Fruit fly (Drosophila melanogaster) whole organism, embryonic: ENCODE measurements around the gene Polr3A.

Experiments
- CG10267 ChIP-seq: fragments of 200-800 bp; sonication (Bioruptor generic); optimal IDR thresholded peaks from 2 replicates; lab custom pipeline; 2018; ENCODE audit warnings: missing biosample characterization, mild to moderate bottlenecking, missing genetic modification characterization, moderate library complexity
- CG11398 ChIP-seq: fragments of 200-800 bp; sonication (Bioruptor generic); optimal IDR thresholded peaks from 2 replicates; lab custom pipeline; 2016; ENCODE audit warnings: missing biosample characterization, missing genetic modification characterization
- CG11560 ChIP-seq: fragments of 200-800 bp; sonication (Bioruptor generic); IDR thresholded peaks from 3 replicates; pipeline ENCODE4 v1.3.6; 2022; ENCODE audit warnings: missing biosample characterization, missing genetic modification characterization
- CG12155 ChIP-seq: fragments of 200-800 bp; sonication (Bioruptor generic); optimal IDR thresholded peaks from 3 replicates; lab custom pipeline; 2016; ENCODE audit warnings: missing biosample characterization, missing genetic modification characterization
- CG13775 ChIP-seq: fragments of 200-800 bp; sonication (Bioruptor generic); optimal IDR thresholded peaks from 3 replicates; lab custom pipeline; 2017; ENCODE audit warnings: missing biosample characterization, mild to moderate bottlenecking, missing genetic modification characterization
- CG15073 ChIP-seq: fragments of 200-800 bp; sonication (Bioruptor generic); optimal IDR thresholded peaks from 2 replicates; lab custom pipeline; 2016; ENCODE audit warnings: missing biosample characterization, missing genetic modification characterization
- CG15269 ChIP-seq: fragments of 200-800 bp; sonication (Bioruptor generic); optimal IDR thresholded peaks from 2 replicates; lab custom pipeline; 2018; ENCODE audit warnings: missing biosample characterization, mild to moderate bottlenecking, missing genetic modification characterization, moderate library complexity
- CG1529 ChIP-seq: fragments of 200-800 bp; sonication (Bioruptor generic); optimal IDR thresholded peaks from 3 replicates; lab custom pipeline; 2018; ENCODE audit warnings: missing biosample characterization, missing genetic modification characterization
- CG1602 ChIP-seq: fragments of 200-800 bp; sonication (Bioruptor generic); optimal IDR thresholded peaks from 3 replicates; lab custom pipeline; 2016; ENCODE audit warnings: missing biosample characterization, missing genetic modification characterization
- CG16779 ChIP-seq: fragments of 200-800 bp; sonication (Bioruptor generic); IDR thresholded peaks from 2 replicates; pipeline ENCODE4 v1.3.6; 2022; ENCODE audit warnings: missing biosample characterization, missing genetic modification characterization
- CG32767 ChIP-seq: fragments of 200-800 bp; sonication (Bioruptor generic); IDR thresholded peaks from 2 replicates; pipeline ENCODE4 v1.3.6; 2022; ENCODE audit warnings: missing biosample characterization, missing genetic modification characterization
- CG3281 ChIP-seq: fragments of 200-800 bp; sonication (Bioruptor generic); optimal IDR thresholded peaks from 3 replicates; lab custom pipeline; 2017; ENCODE audit warnings: missing biosample characterization, mild to moderate bottlenecking, missing genetic modification characterization
- CG3838 ChIP-seq: fragments of 200-800 bp; sonication (Bioruptor generic); optimal IDR thresholded peaks from 3 replicates; lab custom pipeline; 2016; ENCODE audit warnings: missing biosample characterization, missing genetic modification characterization
- CG4360 ChIP-seq: fragments of 200-800 bp; sonication (Bioruptor generic); IDR thresholded peaks from 2 replicates; pipeline ENCODE4 v1.3.6; 2022; ENCODE audit warnings: missing biosample characterization, missing genetic modification characterization
- CG43689 ChIP-seq: fragments of 200-800 bp; sonication (Bioruptor generic); IDR thresholded peaks from 2 replicates; pipeline ENCODE4 v1.3.6; 2022; ENCODE audit warnings: missing biosample characterization, missing genetic modification characterization
- CG4424 ChIP-seq: fragments of 200-800 bp; sonication (Bioruptor generic); optimal IDR thresholded peaks from 3 replicates; lab custom pipeline; 2016; ENCODE audit warnings: missing biosample characterization, missing genetic modification characterization
- Dip2 ChIP-seq: fragments of 200-800 bp; sonication (Bioruptor generic); IDR thresholded peaks from 2 replicates; pipeline ENCODE4 v1.3.6; 2022; ENCODE audit warnings: missing biosample characterization, missing genetic modification characterization
- E2f2 ChIP-seq: fragments of 200-800 bp; sonication (Bioruptor generic); IDR thresholded peaks from 2 replicates; pipeline ENCODE4 v1.3.6; 2022; ENCODE audit warnings: missing biosample characterization, missing genetic modification characterization
- H2.0 ChIP-seq: fragments of 200-800 bp; sonication (Bioruptor generic); IDR thresholded peaks from 2 replicates; pipeline ENCODE4 v1.3.6; 2022; ENCODE audit warnings: missing biosample characterization, missing genetic modification characterization
- Hey ChIP-seq: fragments of 200-800 bp; sonication (Bioruptor generic); optimal IDR thresholded peaks from 3 replicates; lab custom pipeline; 2018; ENCODE audit warnings: missing biosample characterization, mild to moderate bottlenecking, missing genetic modification characterization
- Lim3 ChIP-seq: fragments of 200-800 bp; sonication (Bioruptor generic); IDR thresholded peaks from 2 replicates; pipeline ENCODE4 v1.3.6; 2022; ENCODE audit warnings: missing biosample characterization, missing genetic modification characterization
- Mad ChIP-seq: fragments of 200-800 bp; sonication (Bioruptor generic); optimal IDR thresholded peaks from 2 replicates; lab custom pipeline; 2016; ENCODE audit warnings: missing biosample characterization, missing genetic modification characterization
- Nf-YA ChIP-seq: fragments of 200-800 bp; sonication (Bioruptor generic); IDR thresholded peaks from 2 replicates; pipeline ENCODE4 v1.3.6; 2022; ENCODE audit warnings: missing biosample characterization, missing genetic modification characterization
- PHDP ChIP-seq: fragments of 200-800 bp; sonication (Bioruptor generic); optimal IDR thresholded peaks from 3 replicates; lab custom pipeline; 2018; ENCODE audit warnings: missing biosample characterization, mild to moderate bottlenecking, missing genetic modification characterization, moderate library complexity
- Side ChIP-seq: fragments of 200-800 bp; sonication (Bioruptor generic); optimal IDR thresholded peaks from 2 replicates; lab custom pipeline; 2016; ENCODE audit warnings: missing biosample characterization, missing genetic modification characterization
- Sry-δ ChIP-seq: fragments of 200-800 bp; sonication (Bioruptor generic); optimal IDR thresholded peaks from 2 replicates; lab custom pipeline; 2016; ENCODE audit warnings: missing biosample characterization, missing genetic modification characterization
- Tbp ChIP-seq: fragments of >200 bp; optimal IDR thresholded peaks from 2 replicates; lab custom pipeline; 2018; ENCODE audit warnings: missing biosample characterization, missing genetic modification characterization
- Vsx1 ChIP-seq: fragments of 200-800 bp; sonication (Bioruptor generic); optimal IDR thresholded peaks from 2 replicates; lab custom pipeline; 2017; ENCODE audit warnings: missing biosample characterization, mild to moderate bottlenecking, missing genetic modification characterization, missing genetic modification reagents
- ase ChIP-seq: fragments of 200-800 bp; sonication (Bioruptor generic); IDR thresholded peaks from 3 replicates; pipeline ENCODE4 v1.3.6; 2022; ENCODE audit warnings: missing biosample characterization, missing genetic modification characterization
- br ChIP-seq: fragments of >200 bp; optimal IDR thresholded peaks from 2 replicates; lab custom pipeline; 2017
- cato ChIP-seq: fragments of 200-800 bp; sonication (Bioruptor generic); optimal IDR thresholded peaks from 2 replicates; lab custom pipeline; 2016; ENCODE audit warnings: missing biosample characterization, missing genetic modification characterization, borderline replicate concordance
- da ChIP-seq: fragments of 200-800 bp; sonication (Bioruptor generic); optimal IDR thresholded peaks from 2 replicates; lab custom pipeline; 2016; ENCODE audit warnings: missing biosample characterization, missing genetic modification characterization
- dan ChIP-seq: fragments of 200-800 bp; sonication (Bioruptor generic); IDR thresholded peaks from 2 replicates; pipeline ENCODE4 v1.3.6; 2022; ENCODE audit warnings: missing biosample characterization, missing genetic modification characterization
- dimm ChIP-seq: fragments of 200-800 bp; sonication (Bioruptor generic); IDR thresholded peaks from 2 replicates; pipeline ENCODE4 v1.3.6; 2022; ENCODE audit warnings: missing biosample characterization, missing genetic modification characterization
- emc ChIP-seq: fragments of 200-800 bp; sonication (Bioruptor generic); optimal IDR thresholded peaks from 2 replicates; lab custom pipeline; 2016; ENCODE audit warnings: missing biosample characterization, missing genetic modification characterization
- esg ChIP-seq: fragments of 200-800 bp; sonication (Bioruptor generic); conservative IDR thresholded peaks from 2 replicates; pipeline ENCODE4 v1.3.6; 2022; ENCODE audit warnings: missing biosample characterization, missing genetic modification characterization
- gcm2 ChIP-seq: fragments of 200-800 bp; sonication (Bioruptor generic); optimal IDR thresholded peaks from 2 replicates; lab custom pipeline; 2016; ENCODE audit warnings: missing biosample characterization, missing genetic modification characterization
- hth ChIP-seq: fragments of >200 bp; optimal IDR thresholded peaks from 2 replicates; lab custom pipeline; 2017; ENCODE audit warnings: inconsistent platforms
- insv ChIP-seq, 2 experiments: fragments of 200-800 bp; sonication (Bioruptor generic); optimal IDR thresholded peaks; 3 replicates each; lab custom pipeline; 2016 to 2018; ENCODE audit warnings: missing biosample characterization in 2 of 2, missing genetic modification characterization in 2 of 2
- knrl ChIP-seq: fragments of 200-800 bp; sonication (Bioruptor generic); IDR thresholded peaks from 3 replicates; pipeline ENCODE4 v1.3.6; 2022; ENCODE audit warnings: missing biosample characterization, missing genetic modification characterization; ENCODE audit not compliant: partially characterized antibody
- lab ChIP-seq: fragments of 200-800 bp; sonication (Bioruptor generic); optimal IDR thresholded peaks from 3 replicates; lab custom pipeline; 2017; ENCODE audit warnings: missing biosample characterization, missing genetic modification characterization, mild to moderate bottlenecking, moderate library complexity, missing genetic modification reagents
- lola ChIP-seq, 3 experiments: fragments of >200 bp in 2 of 3; fragments of 200-800 bp in 1 of 3; sonication (Bioruptor generic) in 1 of 3; optimal IDR thresholded peaks; 2 replicates each; lab custom pipeline; 2017 to 2019; ENCODE audit warnings: missing biosample characterization in 3 of 3, missing genetic modification characterization in 3 of 3, mild to moderate bottlenecking in 1 of 3, moderate library complexity in 1 of 3
- peb ChIP-seq: fragments of 200-800 bp; sonication (Bioruptor generic); IDR thresholded peaks from 2 replicates; pipeline ENCODE4 v1.3.6; 2022; ENCODE audit warnings: missing biosample characterization, missing genetic modification characterization
- prd ChIP-seq, 3 experiments: fragments of >200 bp in 2 of 3; fragments of 200-800 bp in 1 of 3; sonication (Bioruptor generic) in 1 of 3; optimal IDR thresholded peaks in 2 of 3; IDR thresholded peaks in 1 of 3; 2 replicates in 2 of 3; 3 replicates in 1 of 3; pipeline versions ENCODE4 v1.3.6 to Lab custom; 2017 to 2022; ENCODE audit warnings: missing biosample characterization in 1 of 3, missing genetic modification characterization in 1 of 3
- pzg ChIP-seq: fragments of 200-800 bp; sonication (Bioruptor generic); optimal IDR thresholded peaks from 3 replicates; lab custom pipeline; 2018; ENCODE audit warnings: missing biosample characterization, mild to moderate bottlenecking, missing genetic modification characterization, moderate library complexity
- row ChIP-seq: fragments of 200-800 bp; sonication (Bioruptor generic); IDR thresholded peaks from 3 replicates; pipeline ENCODE4 v1.3.6; 2022; ENCODE audit warnings: missing biosample characterization, missing genetic modification characterization
- sens-2 ChIP-seq: fragments of 200-800 bp; sonication (Bioruptor generic); IDR thresholded peaks from 2 replicates; pipeline ENCODE4 v1.3.6; 2022; ENCODE audit warnings: missing biosample characterization, missing genetic modification characterization
- slou ChIP-seq: fragments of 200-800 bp; sonication (Bioruptor generic); optimal IDR thresholded peaks from 3 replicates; lab custom pipeline; 2016; ENCODE audit warnings: missing biosample characterization, missing genetic modification characterization
- toy ChIP-seq: fragments of 200-800 bp; sonication (Bioruptor generic); IDR thresholded peaks from 2 replicates; pipeline ENCODE4 v1.3.6; 2022; ENCODE audit warnings: missing biosample characterization, missing genetic modification characterization
- vfl ChIP-seq: fragments of 200-800 bp; sonication (Bioruptor generic); optimal IDR thresholded peaks from 2 replicates; lab custom pipeline; 2016; ENCODE audit warnings: missing biosample characterization, missing genetic modification characterization
- wek ChIP-seq: fragments of 200-800 bp; sonication (Bioruptor generic); optimal IDR thresholded peaks from 3 replicates; lab custom pipeline; 2018; ENCODE audit warnings: missing biosample characterization, mild to moderate bottlenecking, missing genetic modification characterization, moderate library complexity

Gene Polr3A

dm6 chrX:15802880-15803650 lies 40.3 kb downstream of the Polr3A start (continued):
- TF ChIP-seq cato (GFP tag; lab: Kevin White, UChicago) (no peak), toy (GFP tag; lab: Robert Waterston, UW) (no peak), Mad (GFP tag; lab: Kevin White, UChicago) (no peak), CG16779 (GFP tag; lab: Robert Waterston, UW) (no peak), esg (GFP tag; lab: Robert Waterston, UW) (no peak), Lim3 (no peak), E2f2 (GFP tag; lab: Robert Waterston, UW) (no peak), wek (GFP tag; lab: Kevin White, UChicago) (no peak), Hey (tag; lab: Kevin White, UChicago) (no peak), Tbp (GFP tag; lab: Kevin White, UChicago) (no peak), vfl (GFP tag; lab: Kevin White, UChicago) (no peak), emc (GFP tag; lab: Kevin White, UChicago) (no peak), Side (GFP tag; lab: Kevin White, UChicago) (no peak), hth (no peak), CG4424 (GFP tag; lab: Kevin White, UChicago) (no peak), lab (GFP tag; lab: Kevin White, UChicago) (peak; percentile 10), ase (no peak), CG11560 (tag; lab: Robert Waterston, UW) (no peak), PHDP (peak; percentile 7), br (lab: Kevin White, UChicago) (no peak), Vsx1 (GFP tag; lab: Kevin White, UChicago) (no peak), CG3838 (GFP tag; lab: Kevin White, UChicago) (no peak), prd (optimal IDR thresholded peaks at IDR 0.05; lab: Kevin White, UChicago) (no peak), prd (GFP tag; IDR thresholded peaks at IDR 0.05; lab: Robert Waterston, UW) (no peak), CG12155 (no peak), CG1602 (no peak), slou (GFP tag; lab: Kevin White, UChicago) (no peak), row (GFP tag; lab: Robert Waterston, UW) (peak; percentile 66), da (no peak), pzg (GFP tag; lab: Kevin White, UChicago) (peak; percentile 42), lola (GFP tag; optimal IDR thresholded peaks at IDR 0.05; lab: Kevin White, UChicago) (no peak), CG3281 (GFP tag; lab: Kevin White, UChicago) (peak; percentile 32), CG13775 (GFP tag; lab: Kevin White, UChicago) (peak; percentile 0), CG43689 (GFP tag; lab: Robert Waterston, UW) (no peak), Dip2 (GFP tag; lab: Robert Waterston, UW) (no peak), peb (GFP tag; lab: Robert Waterston, UW) (no peak), gcm2 (GFP tag; lab: Kevin White, UChicago) (no peak), Sry-δ (GFP tag; lab: Kevin White, UChicago) (peak; percentile 76), dimm (GFP tag; lab: Robert Waterston, UW) (no peak), CG1529 (GFP tag; lab: Kevin White, UChicago) (no peak), CG11398 (no peak), knrl (peak; percentile 71), H2.0 (GFP tag; lab: Robert Waterston, UW) (no peak), sens-2 (GFP tag; lab: Robert Waterston, UW) (no peak), Nf-YA (GFP tag; lab: Robert Waterston, UW) (no peak), CG15073 (GFP tag; lab: Kevin White, UChicago) (no peak), insv (GFP tag; optimal IDR thresholded peaks at IDR 0.05; lab: Kevin White, UChicago) (no peak), CG10267 (tag; lab: Kevin White, UChicago) (peak; percentile 5), dan (GFP tag; lab: Robert Waterston, UW) (no peak), CG15269 (no peak), CG4360 (GFP tag; lab: Robert Waterston, UW) (no peak), CG32767 (GFP tag; lab: Robert Waterston, UW) (no peak)
